Worm (Caenorhabditis elegans): Measurements from ENCODE around the gene ntl-4.
"Not testable (repeated sequence)": the region's sequence is repeated elsewhere in the genome, so short reads cannot be mapped to it uniquely, and the experiment has no call there.

ntl-4 gene

ce11 chrIV:7940919-7941318, 30.5 kb downstream of the ntl-4 start, which contains the start of gene exc-9:
Gene exc-9 (minus strand): TSS chrIV:7941019.
- TF ChIP-seq blmp-1 (tag; optimal IDR thresholded peaks at IDR 0.05; ENCODE audit: insufficient read depth) (no peak), mdl-1 (tag; optimal IDR thresholded peaks at IDR 0.05) (no peak), fos-1 (tag; optimal IDR thresholded peaks at IDR 0.05) (no peak), nhr-237 (tag; optimal IDR thresholded peaks at IDR 0.05) (no peak), C34F6.9 (tag; optimal IDR thresholded peaks at IDR 0.05) (no peak), nhr-129 (tag; optimal IDR thresholded peaks at IDR 0.05) (no peak), nhr-21 (tag; optimal IDR thresholded peaks at IDR 0.05) (no peak), R02D3.7 (tag; optimal IDR thresholded peaks at IDR 0.05) (no peak)

ce11 chrIV:7943272-7943671, 32.9 kb downstream of the ntl-4 start:
- TF ChIP-seq mdl-1 (tag; optimal IDR thresholded peaks at IDR 0.05) (no peak), C34F6.9 (tag; optimal IDR thresholded peaks at IDR 0.05) (no peak), unc-62 (GFP tag; optimal IDR thresholded peaks at IDR 0.05) (no peak), R02D3.7 (tag; optimal IDR thresholded peaks at IDR 0.05) (no peak), nhr-129 (tag; optimal IDR thresholded peaks at IDR 0.05) (peak; percentile 29), nhr-25 (tag; optimal IDR thresholded peaks at IDR 0.05) (peak; percentile 54), sem-4 (tag; optimal IDR thresholded peaks at IDR 0.05) (no peak), unc-39 (tag; optimal IDR thresholded peaks at IDR 0.05) (no peak), ztf-4 (tag; optimal IDR thresholded peaks at IDR 0.05) (no peak), blmp-1 (tag; optimal IDR thresholded peaks at IDR 0.05; ENCODE audit: insufficient read depth) (peak; percentile 27), sma-9 (GFP tag; optimal IDR thresholded peaks at IDR 0.05) (no peak), sma-9 (tag; optimal IDR thresholded peaks at IDR 0.05) (no peak), mbf-1 (tag; optimal IDR thresholded peaks at IDR 0.05) (no peak)

- no peak for TF ChIP-seq snpc-4 (tag; optimal IDR thresholded peaks at IDR 0.05)
- no peak for TF ChIP-seq ceh-82 (tag; optimal IDR thresholded peaks at IDR 0.05)
- no peak for TF ChIP-seq ama-1 (optimal IDR thresholded peaks at IDR 0.05)
- TF ChIP-seq mab-5 (tag; optimal IDR thresholded peaks at IDR 0.05) = no peak
- no peak for TF ChIP-seq nhr-6 (tag; optimal IDR thresholded peaks at IDR 0.05)
- TF ChIP-seq C34F6.9 (tag; optimal IDR thresholded peaks at IDR 0.05) = no peak
- TF ChIP-seq nhr-77 (tag; optimal IDR thresholded peaks at IDR 0.05) = no peak
- no peak for TF ChIP-seq lin-11 (tag; optimal IDR thresholded peaks at IDR 0.05)
Measured at ce11 chrIV:7946457-7946856, 36.1 kb downstream of the ntl-4 start, which contains the start of gene czw-1. Gene czw-1 (minus strand): TSS chrIV:7946825.

ce11 chrIV:7946899-7947499, 36.6 kb downstream of the ntl-4 start, which contains the start of gene F20D12.12:
Gene F20D12.12 (plus strand): TSS chrIV:7947440.
- TF ChIP-seq unc-55 (GFP tag; optimal IDR thresholded peaks at IDR 0.05) = peak; percentile 55
- TF ChIP-seq snpc-4 (tag; optimal IDR thresholded peaks at IDR 0.05) = peak; percentile 7
- peak; percentile 74 for TF ChIP-seq nhr-129 (tag; optimal IDR thresholded peaks at IDR 0.05)
- peak; percentile 68 for TF ChIP-seq sma-3 (GFP tag; optimal IDR thresholded peaks at IDR 0.05)
- peak; percentile 49 for TF ChIP-seq zag-1 (tag; optimal IDR thresholded peaks at IDR 0.05)
- peak; percentile 65 for TF ChIP-seq lin-13 (GFP tag; optimal IDR thresholded peaks at IDR 0.05)
- peak; percentile 75 for TF ChIP-seq sma-9 (GFP tag; optimal IDR thresholded peaks at IDR 0.05)
- TF ChIP-seq sma-9 (tag; optimal IDR thresholded peaks at IDR 0.05) = not testable (repeated sequence)
- peak; percentile 72 for TF ChIP-seq C34F6.9 (tag; optimal IDR thresholded peaks at IDR 0.05)
- TF ChIP-seq crh-2 (tag; optimal IDR thresholded peaks at IDR 0.05) = peak; percentile 33
- TF ChIP-seq nhr-25 (tag; optimal IDR thresholded peaks at IDR 0.05) = peak; percentile 24
- TF ChIP-seq F13H6.1 (tag; optimal IDR thresholded peaks at IDR 0.05) = peak; percentile 68
- TF ChIP-seq lsy-2 (tag; optimal IDR thresholded peaks at IDR 0.05) = peak; percentile 82 to 96
- TF ChIP-seq gmeb-1 (tag; optimal IDR thresholded peaks at IDR 0.05) = peak; percentile 32

- TF ChIP-seq C34F6.9 (tag; optimal IDR thresholded peaks at IDR 0.05) (peak; percentile 2), lsy-2 (tag; optimal IDR thresholded peaks at IDR 0.05) (peak in 1 of 2 experiments; percentile 63), unc-55 (GFP tag; optimal IDR thresholded peaks at IDR 0.05) (peak; percentile 48), F13H6.1 (tag; optimal IDR thresholded peaks at IDR 0.05) (peak; percentile 8)
Measured at ce11 chrIV:7948290-7948689, 37.9 kb downstream of the ntl-4 start, which contains the start of gene mcm-3AP. Gene mcm-3AP (plus strand): TSS chrIV:7948672.

- no peak for TF ChIP-seq nhr-10 (tag; optimal IDR thresholded peaks at IDR 0.05)
- TF ChIP-seq sem-4 (tag; optimal IDR thresholded peaks at IDR 0.05) = no peak
- TF ChIP-seq nhr-129 (tag; optimal IDR thresholded peaks at IDR 0.05) = no peak
- TF ChIP-seq ztf-4 (tag; optimal IDR thresholded peaks at IDR 0.05) = no peak
- no peak for TF ChIP-seq nhr-77 (tag; optimal IDR thresholded peaks at IDR 0.05)
- no peak for TF ChIP-seq ztf-1 (GFP tag; conservative IDR thresholded peaks at IDR 0.05)
- no peak for TF ChIP-seq ZK546.5 (tag; optimal IDR thresholded peaks at IDR 0.05)
- no peak for TF ChIP-seq mbf-1 (tag; optimal IDR thresholded peaks at IDR 0.05)
- TF ChIP-seq fos-1 (tag; optimal IDR thresholded peaks at IDR 0.05) = no peak
Measured at ce11 chrIV:7954006-7954405, 43.6 kb downstream of the ntl-4 start.
